Worm (Caenorhabditis elegans): ENCODE measurements around the gene Y24D9A.6.
A peak's percentile ranks its signal among the peaks of the same experiment; 100 is the strongest.

The Y24D9A.6 gene

ce11 chrIV:4407055-4407461 is 6.9 kb upstream of the Y24D9A.6 start (continued):
- peak; percentile 6 for TF ChIP-seq ets-4 (GFP tag; optimal IDR thresholded peaks at IDR 0.05)
- TF ChIP-seq nhr-80 (tag; optimal IDR thresholded peaks at IDR 0.05), result peak; percentile 60
- TF ChIP-seq madf-10 (tag; optimal IDR thresholded peaks at IDR 0.05), result peak; percentile 16
- TF ChIP-seq rpc-1 (optimal IDR thresholded peaks at IDR 0.05), result no peak
- no peak for TF ChIP-seq rpc-1 (tag; optimal IDR thresholded peaks at IDR 0.05)
- peak; percentile 11 for TF ChIP-seq K12H6.12 (tag; optimal IDR thresholded peaks at IDR 0.05)
- TF ChIP-seq attf-3 (GFP tag; conservative IDR thresholded peaks at IDR 0.05), result no peak
- TF ChIP-seq hmg-20 (GFP tag; IDR thresholded peaks at IDR 0.05), result no peak
- TF ChIP-seq F57C9.4 (tag; optimal IDR thresholded peaks at IDR 0.05), result no peak
- no peak for TF ChIP-seq unc-130 (GFP tag; optimal IDR thresholded peaks at IDR 0.05)
- peak; percentile 76 for TF ChIP-seq dox-1 (GFP tag; IDR thresholded peaks at IDR 0.05)
- peak; percentile 93 for TF ChIP-seq zfh-2 (GFP tag; conservative IDR thresholded peaks at IDR 0.05)
- no peak for TF ChIP-seq cebp-1 (GFP tag; IDR thresholded peaks at IDR 0.05)
- TF ChIP-seq cebp-1 (tag; optimal IDR thresholded peaks at IDR 0.05), result peak; percentile 25
- no peak for TF ChIP-seq ceh-91 (GFP tag; IDR thresholded peaks at IDR 0.05)
- TF ChIP-seq bed-1 (GFP tag; IDR thresholded peaks at IDR 0.05), result no peak
- TF ChIP-seq lin-26 (GFP tag; IDR thresholded peaks at IDR 0.05), result 0 out of 2 replicates have a peak, but pooled peaks have one; percentile 17

ce11 chrIV:4406054-4406539 is 5.9 kb upstream of the Y24D9A.6 start:
- TF ChIP-seq ama-1 (optimal IDR thresholded peaks at IDR 0.05) (no peak), ama-1 (GFP tag; optimal IDR thresholded peaks at IDR 0.05) (no peak), ztf-22 (GFP tag; optimal IDR thresholded peaks at IDR 0.05) (peak; percentile 27), attf-5 (GFP tag; optimal IDR thresholded peaks at IDR 0.05) (peak; percentile 79), nfya-2 (GFP tag; IDR thresholded peaks at IDR 0.05) (no peak), hlh-26 (GFP tag; conservative IDR thresholded peaks at IDR 0.05) (no peak), snpc-1.1 (tag; optimal IDR thresholded peaks at IDR 0.05; ENCODE audit: insufficient read depth) (no peak), Y56A3A.18 (GFP tag; IDR thresholded peaks at IDR 0.05) (0 out of 2 replicates have a peak, but pooled peaks have one; percentile 15), B0019.2 (GFP tag; conservative IDR thresholded peaks at IDR 0.05) (no peak), madf-10 (tag; optimal IDR thresholded peaks at IDR 0.05) (peak; percentile 26), chd-7 (tag; optimal IDR thresholded peaks at IDR 0.05) (peak; percentile 36), nhr-90 (tag; optimal IDR thresholded peaks at IDR 0.05) (no peak), cebp-1 (GFP tag; IDR thresholded peaks at IDR 0.05) (peak; percentile 41), cebp-1 (tag; optimal IDR thresholded peaks at IDR 0.05) (peak; percentile 57), egl-44 (GFP tag; IDR thresholded peaks at IDR 0.05) (no peak), C17E4.6 (GFP tag; IDR thresholded peaks at IDR 0.05) (no peak), sdz-38 (tag; optimal IDR thresholded peaks at IDR 0.05) (no peak), ztf-18 (tag; optimal IDR thresholded peaks at IDR 0.05) (peak; percentile 23), lin-26 (GFP tag; IDR thresholded peaks at IDR 0.05) (peak; percentile 54; the same call in 1 of the 2 replicates), K11D2.4 (GFP tag; IDR thresholded peaks at IDR 0.05) (peak; percentile 33; the same call in 1 of the 2 replicates), ceh-27 (GFP tag; optimal IDR thresholded peaks at IDR 0.05) (no peak), zfh-2 (GFP tag; conservative IDR thresholded peaks at IDR 0.05) (peak; percentile 84), ets-4 (GFP tag; optimal IDR thresholded peaks at IDR 0.05) (peak; percentile 38), lin-54 (GFP tag; optimal IDR thresholded peaks at IDR 0.05) (peak; percentile 29), F39B2.1 (GFP tag; IDR thresholded peaks at IDR 0.05) (no peak), nhr-80 (tag; optimal IDR thresholded peaks at IDR 0.05) (peak; percentile 91), fkh-3 (tag; optimal IDR thresholded peaks at IDR 0.05) (no peak), nhr-179 (tag; optimal IDR thresholded peaks at IDR 0.05) (no peak), egrh-3 (GFP tag; IDR thresholded peaks at IDR 0.05) (0 out of 2 replicates have a peak, but pooled peaks have one; percentile 8), F57C9.4 (tag; optimal IDR thresholded peaks at IDR 0.05) (no peak), sea-2 (GFP tag; IDR thresholded peaks at IDR 0.05) (no peak), F49E8.2 (tag; optimal IDR thresholded peaks at IDR 0.05; ENCODE audit: insufficient read depth) (no peak), atf-7 (tag; optimal IDR thresholded peaks at IDR 0.05) (peak; percentile 53), akir-1 (GFP tag; optimal IDR thresholded peaks at IDR 0.05) (peak; percentile 62), B0336.3 (GFP tag; IDR thresholded peaks at IDR 0.05) (peak; percentile 32; the same call in 1 of the 2 replicates), gei-17 (GFP tag; optimal IDR thresholded peaks at IDR 0.05) (no peak), aptf-2 (GFP tag; conservative IDR thresholded peaks at IDR 0.05) (no peak), F57A8.1 (GFP tag; optimal IDR thresholded peaks at IDR 0.05) (no peak)
